Worm (Caenorhabditis elegans) whole organism, young adult: Measurements from ENCODE around the gene tag-250.

Source experiments
- B0035.1 ChIP-seq: sonication (generic microtip); optimal IDR thresholded peaks from 2 replicates; lab custom pipeline; 2016; ENCODE audit warnings: missing genetic modification characterization, mild to moderate bottlenecking, missing compliant biosample characterization, missing genotype, missing genetic modification reagents
- B0261.1 ChIP-seq: sonication (generic microtip); optimal IDR thresholded peaks from 2 replicates; lab custom pipeline; 2016; ENCODE audit warnings: mild to moderate bottlenecking, missing genetic modification characterization, moderate library complexity, missing compliant biosample characterization
- C17E4.6 ChIP-seq: fragments of 200-800 bp; sonication (Bioruptor generic); IDR thresholded peaks from 2 replicates; pipeline ENCODE4 v1.3.6; 2022; ENCODE audit warnings: missing genetic modification reagents, missing genetic modification characterization, missing compliant biosample characterization
- F10E7.11 ChIP-seq: sonication (generic microtip); optimal IDR thresholded peaks from 2 replicates; lab custom pipeline; 2017; ENCODE audit warnings: mild to moderate bottlenecking, missing genetic modification characterization, moderate library complexity, missing compliant biosample characterization
- F49E8.2 ChIP-seq: sonication (generic microtip); optimal IDR thresholded peaks from 3 replicates; lab custom pipeline; 2017; ENCODE audit warnings: missing genetic modification characterization, mild to moderate bottlenecking, missing compliant biosample characterization, antibody characterized with exemption, moderate library complexity; ENCODE audit not compliant: insufficient read depth
- K11D2.4 ChIP-seq: fragments of 200-800 bp; sonication (Bioruptor generic); IDR thresholded peaks from 2 replicates; pipeline ENCODE4 v1.3.6; 2022; ENCODE audit warnings: missing genetic modification reagents, missing genetic modification characterization, missing compliant biosample characterization
- K12H6.12 ChIP-seq: fragments of 200-800 bp; sonication (Bioruptor generic); optimal IDR thresholded peaks from 2 replicates; lab custom pipeline; 2018; ENCODE audit warnings: mild to moderate bottlenecking, missing genetic modification characterization, missing compliant biosample characterization
- Y53G8AR.9 ChIP-seq: fragments of 200-800 bp; sonication (Bioruptor generic); conservative IDR thresholded peaks from 2 replicates; pipeline ENCODE4 v1.3.6; 2022; ENCODE audit warnings: missing genetic modification reagents, missing genetic modification characterization, missing compliant biosample characterization
- Y56A3A.18 ChIP-seq: fragments of 200-800 bp; sonication (Bioruptor generic); IDR thresholded peaks from 2 replicates; pipeline ENCODE4 v1.3.6; 2022; ENCODE audit warnings: missing genetic modification reagents, missing genetic modification characterization, missing compliant biosample characterization
- attf-5 ChIP-seq: fragments of 200-800 bp; sonication (Bioruptor generic); optimal IDR thresholded peaks from 2 replicates; lab custom pipeline; 2018; ENCODE audit warnings: mild to moderate bottlenecking, missing genetic modification characterization, missing compliant biosample characterization
- cebp-2 ChIP-seq: fragments of 200-800 bp; sonication (Bioruptor generic); IDR thresholded peaks from 2 replicates; pipeline ENCODE4 v1.3.6; 2022; ENCODE audit warnings: missing genetic modification characterization, missing compliant biosample characterization
- chd-7 ChIP-seq: sonication (generic microtip); optimal IDR thresholded peaks from 2 replicates; lab custom pipeline; 2016; ENCODE audit warnings: mild to moderate bottlenecking, missing genetic modification characterization, moderate library complexity, missing compliant biosample characterization
- dpff-1 ChIP-seq: sonication (generic microtip); optimal IDR thresholded peaks from 2 replicates; lab custom pipeline; 2017; ENCODE audit warnings: mild to moderate bottlenecking, missing genetic modification characterization, missing compliant biosample characterization
- dpl-1 ChIP-seq: fragments of 150-350 bp; optimal IDR thresholded peaks from 2 replicates; lab custom pipeline; 2014; ENCODE audit warnings: missing biosample characterization, missing genetic modification reagents, missing genetic modification characterization
- efl-1 ChIP-seq: fragments of 150-350 bp; optimal IDR thresholded peaks from 2 replicates; lab custom pipeline; 2014; ENCODE audit warnings: missing biosample characterization, missing genetic modification reagents, missing genetic modification characterization
- egrh-3 ChIP-seq: fragments of 200-800 bp; sonication (Bioruptor generic); IDR thresholded peaks from 2 replicates; pipeline ENCODE4 v1.3.6; 2022; ENCODE audit warnings: missing genetic modification reagents, missing genetic modification characterization, missing compliant biosample characterization
- ets-4 ChIP-seq: fragments of 200-800 bp; sonication (Bioruptor generic); optimal IDR thresholded peaks from 2 replicates; lab custom pipeline; 2018; ENCODE audit warnings: mild to moderate bottlenecking, missing genetic modification characterization, missing compliant biosample characterization
- fkh-3 ChIP-seq: sonication (generic microtip); optimal IDR thresholded peaks from 2 replicates; lab custom pipeline; 2016; ENCODE audit warnings: mild to moderate bottlenecking, missing genetic modification characterization, missing compliant biosample characterization
- gei-17 ChIP-seq: fragments of 200-800 bp; sonication (Bioruptor generic); optimal IDR thresholded peaks from 2 replicates; lab custom pipeline; 2018; ENCODE audit warnings: mild to moderate bottlenecking, missing genetic modification characterization, missing compliant biosample characterization
- him-1 ChIP-seq: sonication (generic microtip); optimal IDR thresholded peaks from 2 replicates; lab custom pipeline; 2016; ENCODE audit warnings: missing genotype, missing genetic modification reagents, missing genetic modification characterization, missing compliant biosample characterization
- hlh-26 ChIP-seq: fragments of 200-800 bp; sonication (Bioruptor generic); conservative IDR thresholded peaks from 2 replicates; pipeline ENCODE4 v1.3.6; 2022; ENCODE audit warnings: missing genetic modification reagents, missing genetic modification characterization, missing compliant biosample characterization
- hmg-1.2 ChIP-seq: fragments of 200-800 bp; sonication (Bioruptor generic); IDR thresholded peaks from 2 replicates; pipeline ENCODE4 v1.3.6; 2022; ENCODE audit warnings: missing genetic modification reagents, missing genetic modification characterization, missing compliant biosample characterization
- let-607 ChIP-seq, 2 experiments: fragments of 200-800 bp in 1 of 2; sonication (Bioruptor generic) in 1 of 2; sonication (generic microtip) in 1 of 2; optimal IDR thresholded peaks; 2 replicates each; lab custom pipeline; 2016 to 2018; ENCODE audit warnings: mild to moderate bottlenecking in 2 of 2, missing compliant biosample characterization in 2 of 2, missing genetic modification characterization in 2 of 2, moderate library complexity in 2 of 2, missing genotype in 1 of 2
- lin-40 ChIP-seq: sonication (generic microtip); optimal IDR thresholded peaks from 2 replicates; lab custom pipeline; 2016; ENCODE audit warnings: missing genetic modification characterization, mild to moderate bottlenecking, missing compliant biosample characterization, missing genotype, missing genetic modification reagents
- madf-3 ChIP-seq: fragments of 200-800 bp; sonication (Bioruptor generic); IDR thresholded peaks from 2 replicates; pipeline ENCODE4 v1.3.6; 2022; ENCODE audit warnings: missing genetic modification reagents, missing genetic modification characterization, missing compliant biosample characterization
- madf-8 ChIP-seq: fragments of 200-800 bp; sonication (Bioruptor generic); conservative IDR thresholded peaks from 2 replicates; pipeline ENCODE4 v1.3.6; 2022; ENCODE audit warnings: missing genetic modification reagents, missing genetic modification characterization, missing compliant biosample characterization
- nhr-179 ChIP-seq: sonication (generic microtip); optimal IDR thresholded peaks from 2 replicates; lab custom pipeline; 2016; ENCODE audit warnings: mild to moderate bottlenecking, missing genetic modification characterization, missing compliant biosample characterization
- nhr-80 ChIP-seq: sonication (generic microtip); optimal IDR thresholded peaks from 2 replicates; lab custom pipeline; 2016; ENCODE audit warnings: missing genetic modification characterization, missing compliant biosample characterization
- pha-4 ChIP-seq: fragments of 150-350 bp; sonication (generic microtip); optimal IDR thresholded peaks from 2 replicates; lab custom pipeline; 2014; ENCODE audit warnings: missing biosample characterization, missing genetic modification reagents, missing genetic modification characterization
- rec-8 ChIP-seq, 2 experiments: sonication (generic microtip); optimal IDR thresholded peaks; 2 replicates each; lab custom pipeline; 2016; ENCODE audit warnings: mild to moderate bottlenecking in 2 of 2, missing genetic modification characterization in 2 of 2, missing genetic modification reagents in 2 of 2, missing genotype in 2 of 2, missing biosample characterization in 1 of 2, missing compliant biosample characterization in 1 of 2, moderate library complexity in 1 of 2
- snpc-1.1 ChIP-seq: sonication (generic microtip); optimal IDR thresholded peaks from 2 replicates; lab custom pipeline; 2017; ENCODE audit warnings: missing genetic modification characterization, mild to moderate bottlenecking, missing compliant biosample characterization, antibody characterized with exemption, moderate library complexity, missing genotype, missing genetic modification reagents; ENCODE audit not compliant: insufficient read depth
- snpc-3.4 ChIP-seq: sonication (generic microtip); optimal IDR thresholded peaks from 2 replicates; lab custom pipeline; 2017; ENCODE audit warnings: missing genetic modification characterization, mild to moderate bottlenecking, missing compliant biosample characterization, antibody characterized with exemption, moderate library complexity, missing genotype, missing genetic modification reagents
- snpc-4 ChIP-seq, 5 experiments: fragments of 150-350 bp in 1 of 5; sonication (generic microtip) in 4 of 5; optimal IDR thresholded peaks; 2 replicates each; lab custom pipeline; 2014 to 2018; ENCODE audit warnings: missing genetic modification characterization in 5 of 5, missing biosample characterization in 3 of 5, antibody characterized with exemption in 2 of 5, mild to moderate bottlenecking in 2 of 5, missing compliant biosample characterization in 2 of 5, missing genotype in 2 of 5, moderate library complexity in 2 of 5, missing genetic modification reagents in 1 of 5
- tbp1 ChIP-seq: fragments of 200-800 bp; sonication (Bioruptor generic); optimal IDR thresholded peaks from 2 replicates; lab custom pipeline; 2018; ENCODE audit warnings: mild to moderate bottlenecking, missing genetic modification characterization, missing compliant biosample characterization
- tbx-9 ChIP-seq: sonication (generic microtip); optimal IDR thresholded peaks from 2 replicates; lab custom pipeline; 2016; ENCODE audit warnings: borderline replicate concordance, missing genetic modification characterization, inconsistent platforms, missing compliant biosample characterization
- unc-62 ChIP-seq: fragments of 150-350 bp; optimal IDR thresholded peaks from 2 replicates; lab custom pipeline; 2014; ENCODE audit warnings: missing biosample characterization, missing genetic modification reagents, missing genetic modification characterization
- xnd-1 ChIP-seq: sonication (generic microtip); optimal IDR thresholded peaks from 2 replicates; lab custom pipeline; 2016; ENCODE audit warnings: missing genotype, missing genetic modification reagents, missing genetic modification characterization, missing compliant biosample characterization
- zim-3 ChIP-seq: sonication (generic microtip); optimal IDR thresholded peaks from 2 replicates; lab custom pipeline; 2017; ENCODE audit warnings: mild to moderate bottlenecking, missing genetic modification characterization, moderate library complexity, missing compliant biosample characterization
- ztf-22 ChIP-seq: fragments of 200-800 bp; sonication (Bioruptor generic); optimal IDR thresholded peaks from 2 replicates; lab custom pipeline; 2018; ENCODE audit warnings: mild to moderate bottlenecking, missing genetic modification characterization, moderate library complexity, missing compliant biosample characterization
- ztf-26 ChIP-seq: sonication (generic microtip); optimal IDR thresholded peaks from 2 replicates; lab custom pipeline; 2017; ENCODE audit warnings: missing genetic modification characterization, missing compliant biosample characterization
- ztf-28 ChIP-seq: fragments of 200-800 bp; sonication (Bioruptor generic); IDR thresholded peaks from 2 replicates; pipeline ENCODE4 v1.3.6; 2022; ENCODE audit warnings: missing genetic modification reagents, missing genetic modification characterization, missing compliant biosample characterization

The tag-250 gene

DNA sequence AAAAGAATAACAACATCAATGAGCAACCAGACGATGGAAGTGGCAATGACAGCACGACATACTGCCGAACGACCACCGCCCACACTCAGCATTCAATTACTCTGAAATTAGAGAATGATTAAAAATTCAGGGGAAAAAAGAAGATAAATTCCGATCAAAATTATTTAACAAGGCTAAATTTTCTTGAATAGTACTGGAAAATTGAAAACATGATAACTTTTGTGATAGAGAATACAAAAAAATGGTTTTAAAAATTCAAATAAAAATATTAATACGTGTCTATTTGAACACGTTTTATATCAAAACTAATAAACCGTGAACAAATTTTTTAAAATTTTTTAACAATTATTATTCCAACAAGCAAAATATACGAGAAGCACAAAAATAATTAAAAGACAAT, 7.1 kb downstream of the tag-250 start, which contains the start of gene gly-3:
gly-3 (minus strand) TSS at position 101 of the 400 bp plus-strand sequence.
- TF ChIP-seq unc-62 (GFP tag; lab: Kevin White, UChicago) (no peak), lin-40 (tag; lab: Kevin White, UChicago) (no peak), gei-17 (GFP tag; lab: Kevin White, UChicago) (no peak), snpc-4 (GFP tag; optimal IDR thresholded peaks at IDR 0.05; lab: Kevin White, UChicago) (no peak), snpc-4 (tag; optimal IDR thresholded peaks at IDR 0.05; lab: Kevin White, UChicago) (no peak), dpff-1 (no peak), ztf-26 (tag; lab: Kevin White, UChicago) (no peak), madf-8 (GFP tag; lab: Robert Waterston, UW) (no peak), zim-3 (tag; lab: Kevin White, UChicago) (no peak), snpc-1.1 (tag; lab: Kevin White, UChicago) (no peak), tbp1 (GFP tag; lab: Kevin White, UChicago) (no peak), pha-4 (tag; lab: Kevin White, UChicago) (no peak), ztf-28 (GFP tag; lab: Robert Waterston, UW) (no peak), K11D2.4 (no peak)

DNA sequence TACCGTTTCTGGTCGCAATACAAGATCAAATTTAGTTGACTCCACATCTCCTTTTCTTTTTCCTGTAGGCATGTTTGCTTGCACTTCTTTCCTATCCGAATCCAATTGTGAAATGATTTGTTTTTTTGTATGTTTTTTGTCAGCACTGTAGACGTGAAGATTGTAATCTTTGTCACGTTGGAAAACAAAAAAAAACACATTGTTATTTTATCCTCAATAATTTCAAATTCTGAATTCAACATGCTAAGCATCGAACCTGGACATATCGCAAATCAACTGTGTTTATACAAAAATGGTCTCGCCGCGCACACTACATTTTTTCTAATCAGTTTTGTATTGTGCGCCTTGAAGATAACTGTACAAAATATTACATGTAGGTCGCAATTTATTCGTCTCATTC, 11.2 kb downstream of the tag-250 start, which contains the start of gene ZK688.12:
ZK688.12 (minus strand) TSS at position 101 of the 400 bp plus-strand sequence.
- TF ChIP-seq hlh-26, result no peak
- no peak for TF ChIP-seq rec-8 (tag; optimal IDR thresholded peaks at IDR 0.05; lab: Kevin White, UChicago)
- no peak for TF ChIP-seq B0035.1 (tag; lab: Kevin White, UChicago)
- TF ChIP-seq efl-1 (GFP tag; lab: Kevin White, UChicago), result no peak
- TF ChIP-seq egrh-3 (GFP tag; lab: Robert Waterston, UW), result no peak
- TF ChIP-seq him-1 (tag; lab: Kevin White, UChicago), result no peak
- no peak for TF ChIP-seq cebp-2 (GFP tag; lab: Robert Waterston, UW)
- TF ChIP-seq madf-3 (GFP tag; lab: Robert Waterston, UW), result no peak
- TF ChIP-seq fkh-3 (tag; lab: Kevin White, UChicago), result no peak
- TF ChIP-seq F10E7.11 (tag; lab: Kevin White, UChicago), result no peak
- TF ChIP-seq let-607 (tag; optimal IDR thresholded peaks at IDR 0.05; lab: Kevin White, UChicago), result no peak
- no peak for TF ChIP-seq xnd-1 (tag; lab: Kevin White, UChicago)
- no peak for TF ChIP-seq snpc-1.1 (tag; lab: Kevin White, UChicago)
- TF ChIP-seq F49E8.2, result no peak
- TF ChIP-seq ets-4 (GFP tag; lab: Kevin White, UChicago), result no peak
- no peak for TF ChIP-seq zim-3 (tag; lab: Kevin White, UChicago)
- TF ChIP-seq chd-7, result no peak

DNA sequence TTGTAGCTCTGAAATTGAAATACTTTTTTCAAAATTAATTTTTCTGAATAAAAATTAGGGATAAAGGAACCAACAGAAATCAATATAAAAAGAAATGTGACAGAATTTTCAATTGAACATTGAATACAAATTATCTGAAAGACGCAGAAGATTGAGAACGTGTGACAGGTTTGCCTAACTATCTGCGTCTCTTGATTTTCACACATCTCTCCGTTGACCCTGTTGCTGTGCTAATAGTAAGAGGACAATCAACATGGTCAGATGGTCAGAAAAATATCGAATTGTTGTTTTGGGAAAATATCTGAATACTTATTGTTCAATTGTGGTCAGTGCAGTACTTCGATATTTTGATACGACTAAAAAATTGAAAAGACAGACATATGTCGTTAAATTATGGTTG, 13.1 kb downstream of the tag-250 start, which contains the start of gene ZK688.7:
ZK688.7 (minus strand) TSS at position 14 of the 400 bp plus-strand sequence.
- TF ChIP-seq hmg-1.2 (GFP tag; lab: Robert Waterston, UW), result peak; percentile 85
- no peak for TF ChIP-seq nhr-179 (tag; lab: Kevin White, UChicago)
- TF ChIP-seq nhr-80 (tag; lab: Kevin White, UChicago), result peak; percentile 25
- TF ChIP-seq attf-5 (GFP tag; lab: Kevin White, UChicago), result peak; percentile 68

DNA sequence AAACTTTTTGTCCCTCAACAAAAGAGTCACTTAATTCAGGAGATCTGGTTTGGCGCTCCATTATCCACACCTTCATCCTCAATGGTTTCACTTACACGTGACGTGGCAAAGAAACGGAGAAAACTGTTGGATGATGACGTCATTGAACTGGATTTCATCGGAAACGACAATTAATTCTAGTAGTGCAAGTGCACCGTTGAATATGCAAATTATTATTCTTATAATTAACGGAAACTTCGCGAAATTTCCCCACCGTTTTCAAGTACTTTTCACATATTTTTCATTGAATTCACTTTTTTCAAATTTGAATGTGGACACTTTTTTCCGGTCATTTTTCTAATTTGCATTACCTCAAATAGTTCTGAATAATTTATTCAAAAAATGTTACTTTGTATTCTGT, 15.5 kb downstream of the tag-250 start, which contains the start of gene ZK688.1:
ZK688.1 (plus strand) TSS at position 301 of the 400 bp plus-strand sequence.
- TF ChIP-seq dpl-1 (GFP tag; lab: Kevin White, UChicago) (no peak), gei-17 (GFP tag; lab: Kevin White, UChicago) (no peak), snpc-3.4 (tag; lab: Kevin White, UChicago) (no peak), Y56A3A.18 (GFP tag; lab: Robert Waterston, UW) (no peak), ztf-22 (no peak), Y53G8AR.9 (no peak), B0261.1 (tag; lab: Kevin White, UChicago) (no peak), C17E4.6 (GFP tag; lab: Robert Waterston, UW) (no peak), madf-3 (GFP tag; lab: Robert Waterston, UW) (no peak), K12H6.12 (tag; lab: Kevin White, UChicago) (no peak), tbx-9 (tag; lab: Kevin White, UChicago) (no peak)
